Worm (Caenorhabditis elegans): ENCODE measurements around the gene rpn-5.

Gene rpn-5

DNA sequence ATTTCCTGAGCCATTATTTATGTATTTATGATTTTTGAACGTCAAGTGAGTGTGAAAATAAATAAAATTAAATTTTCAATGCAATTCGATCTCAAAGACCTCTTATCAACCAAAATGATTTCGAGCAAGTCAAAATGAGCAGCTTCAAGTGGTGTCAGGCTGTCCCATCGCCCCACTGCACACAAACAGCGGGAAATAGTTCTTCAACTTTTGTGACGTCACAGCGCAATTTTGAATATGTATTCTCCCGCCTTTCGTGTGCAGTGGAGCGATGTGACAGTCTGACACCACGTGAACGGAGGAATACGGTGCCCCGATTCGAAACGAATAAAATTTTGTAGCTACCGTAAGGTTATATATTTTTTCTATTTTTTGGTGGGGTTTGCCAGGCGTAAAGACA, 24.6 kb downstream of the rpn-5 start:
- TF ChIP-seq ets-7 (tag; optimal IDR thresholded peaks at IDR 0.05), result no peak
- no peak for TF ChIP-seq hmg-4 (GFP tag; optimal IDR thresholded peaks at IDR 0.05)
- TF ChIP-seq ceh-13 (GFP tag; optimal IDR thresholded peaks at IDR 0.05), result no peak
- TF ChIP-seq hnd-1 (tag; optimal IDR thresholded peaks at IDR 0.05), result no peak
- TF ChIP-seq B0310.2 (tag; optimal IDR thresholded peaks at IDR 0.05), result no peak
- TF ChIP-seq sea-1 (GFP tag; conservative IDR thresholded peaks at IDR 0.05), result no peak
- no peak for TF ChIP-seq tbx-37 (GFP tag; conservative IDR thresholded peaks at IDR 0.05)
- TF ChIP-seq flt-1 (GFP tag; IDR thresholded peaks at IDR 0.05), result no peak
- no peak for TF ChIP-seq F13C5.2 (tag; optimal IDR thresholded peaks at IDR 0.05)
- no peak for TF ChIP-seq pes-1 (GFP tag; IDR thresholded peaks at IDR 0.05)
- TF ChIP-seq tbx-11 (GFP tag; IDR thresholded peaks at IDR 0.05), result no peak
- no peak for TF ChIP-seq hmbx-1 (tag; optimal IDR thresholded peaks at IDR 0.05)
- TF ChIP-seq tra-4 (tag; optimal IDR thresholded peaks at IDR 0.05), result no peak
- TF ChIP-seq scrt-1 (GFP tag; IDR thresholded peaks at IDR 0.05), result no peak
- no peak for TF ChIP-seq aly-1 (tag; optimal IDR thresholded peaks at IDR 0.05)
- no peak for TF ChIP-seq ama-1 (optimal IDR thresholded peaks at IDR 0.05)
- no peak for TF ChIP-seq ceh-36 (tag; optimal IDR thresholded peaks at IDR 0.05)

DNA sequence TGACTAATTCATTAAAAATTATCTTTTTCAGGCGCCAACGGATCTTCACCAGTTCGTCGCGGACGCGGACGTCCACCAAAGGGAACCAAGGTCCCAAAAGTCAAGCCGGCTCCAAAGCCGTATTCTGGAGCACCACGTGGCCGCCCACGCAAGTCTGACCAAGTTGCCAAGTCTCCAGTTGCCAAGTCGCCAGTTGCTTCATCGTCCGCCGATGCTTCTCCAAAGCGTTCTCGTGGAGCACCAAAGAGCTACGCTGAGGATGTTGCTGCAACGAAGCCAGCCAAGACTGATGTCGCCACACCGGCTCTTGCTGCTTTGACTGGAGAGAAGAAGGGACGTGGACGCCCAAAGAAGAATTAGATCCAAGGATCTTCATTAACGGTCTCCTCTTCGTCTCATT, 25.0 kb downstream of the rpn-5 start:
- TF ChIP-seq flt-1 (GFP tag; IDR thresholded peaks at IDR 0.05), result no peak
- TF ChIP-seq ets-7 (tag; optimal IDR thresholded peaks at IDR 0.05), result no peak

- TF ChIP-seq pes-1 (GFP tag; IDR thresholded peaks at IDR 0.05) (no peak), tra-4 (tag; optimal IDR thresholded peaks at IDR 0.05) (no peak), aly-1 (tag; optimal IDR thresholded peaks at IDR 0.05) (no peak), scrt-1 (GFP tag; IDR thresholded peaks at IDR 0.05) (no peak), ama-1 (optimal IDR thresholded peaks at IDR 0.05) (no peak), hmg-4 (GFP tag; optimal IDR thresholded peaks at IDR 0.05) (peak; percentile 25), ceh-13 (GFP tag; optimal IDR thresholded peaks at IDR 0.05) (no peak), F13C5.2 (tag; optimal IDR thresholded peaks at IDR 0.05) (peak; percentile 49), B0310.2 (tag; optimal IDR thresholded peaks at IDR 0.05) (no peak), tbx-37 (GFP tag; conservative IDR thresholded peaks at IDR 0.05) (no peak), hnd-1 (tag; optimal IDR thresholded peaks at IDR 0.05) (no peak)
Observed at ce11 chrII:4672584-4673110, 25.6 kb downstream of the rpn-5 start, which contains the start of the genes clec-140 and hmg-11. TSS of gene clec-140 (plus strand) at chrII:4673060. TSS of gene hmg-11 (plus strand) at chrII:4673085.

- TF ChIP-seq hmg-4 (GFP tag; optimal IDR thresholded peaks at IDR 0.05), result no peak
- TF ChIP-seq B0310.2 (tag; optimal IDR thresholded peaks at IDR 0.05), result no peak
- no peak for TF ChIP-seq ceh-13 (GFP tag; optimal IDR thresholded peaks at IDR 0.05)
- no peak for TF ChIP-seq ceh-36 (tag; optimal IDR thresholded peaks at IDR 0.05)
- TF ChIP-seq sea-1 (GFP tag; conservative IDR thresholded peaks at IDR 0.05), result no peak
- TF ChIP-seq hnd-1 (tag; optimal IDR thresholded peaks at IDR 0.05), result no peak
- TF ChIP-seq pes-1 (GFP tag; IDR thresholded peaks at IDR 0.05), result no peak
- TF ChIP-seq flt-1 (GFP tag; IDR thresholded peaks at IDR 0.05), result no peak
- TF ChIP-seq aly-1 (tag; optimal IDR thresholded peaks at IDR 0.05), result no peak
- no peak for TF ChIP-seq hmbx-1 (tag; optimal IDR thresholded peaks at IDR 0.05)
- no peak for TF ChIP-seq tbx-37 (GFP tag; conservative IDR thresholded peaks at IDR 0.05)
- no peak for TF ChIP-seq ets-7 (tag; optimal IDR thresholded peaks at IDR 0.05)
- TF ChIP-seq scrt-1 (GFP tag; IDR thresholded peaks at IDR 0.05), result no peak
- TF ChIP-seq ama-1 (optimal IDR thresholded peaks at IDR 0.05), result no peak
- TF ChIP-seq F13C5.2 (tag; optimal IDR thresholded peaks at IDR 0.05), result no peak
- no peak for TF ChIP-seq tra-4 (tag; optimal IDR thresholded peaks at IDR 0.05)
- no peak for TF ChIP-seq tbx-11 (GFP tag; IDR thresholded peaks at IDR 0.05)
Observed at ce11 chrII:4671692-4672091, 26.5 kb downstream of the rpn-5 start, which contains the start of gene T05A7.6. TSS of gene T05A7.6 (minus strand) at chrII:4671792.

DNA sequence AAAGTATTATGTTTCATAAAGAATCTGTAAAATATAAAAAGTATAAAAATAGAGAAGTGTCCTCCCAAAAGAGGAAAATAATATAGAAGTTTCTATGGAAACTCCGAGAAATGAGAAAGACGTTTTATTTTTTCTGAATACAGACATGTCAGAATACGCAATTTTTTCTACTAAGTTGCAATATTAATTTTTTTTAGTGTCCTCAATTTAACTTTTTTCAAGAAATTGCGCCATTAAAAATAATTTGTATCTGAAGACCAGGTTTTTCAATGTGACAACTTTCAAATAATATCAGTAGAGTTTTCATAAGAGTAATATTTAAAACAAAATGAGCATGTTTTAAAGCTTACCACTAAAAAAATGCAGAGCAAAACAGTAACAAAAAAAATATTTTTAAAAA, 30.7 kb downstream of the rpn-5 start, which contains the start of gene fut-5:
Gene fut-5, minus strand, starts transcription at position 101 of the 400 bp plus-strand sequence.
- no peak for TF ChIP-seq pes-1 (GFP tag; IDR thresholded peaks at IDR 0.05)
- TF ChIP-seq ceh-36 (tag; optimal IDR thresholded peaks at IDR 0.05), result no peak
- TF ChIP-seq scrt-1 (GFP tag; IDR thresholded peaks at IDR 0.05), result no peak
- TF ChIP-seq flt-1 (GFP tag; IDR thresholded peaks at IDR 0.05), result no peak
- TF ChIP-seq ceh-13 (GFP tag; optimal IDR thresholded peaks at IDR 0.05), result no peak
- no peak for TF ChIP-seq hmbx-1 (tag; optimal IDR thresholded peaks at IDR 0.05)
- no peak for TF ChIP-seq ets-7 (tag; optimal IDR thresholded peaks at IDR 0.05)
- no peak for TF ChIP-seq aly-1 (tag; optimal IDR thresholded peaks at IDR 0.05)
- no peak for TF ChIP-seq B0310.2 (tag; optimal IDR thresholded peaks at IDR 0.05)
- no peak for TF ChIP-seq hnd-1 (tag; optimal IDR thresholded peaks at IDR 0.05)
- TF ChIP-seq tra-4 (tag; optimal IDR thresholded peaks at IDR 0.05), result no peak
- TF ChIP-seq tbx-37 (GFP tag; conservative IDR thresholded peaks at IDR 0.05), result no peak
- TF ChIP-seq ama-1 (optimal IDR thresholded peaks at IDR 0.05), result no peak
- TF ChIP-seq tbx-11 (GFP tag; IDR thresholded peaks at IDR 0.05), result no peak
- TF ChIP-seq hmg-4 (GFP tag; optimal IDR thresholded peaks at IDR 0.05), result no peak
- TF ChIP-seq F13C5.2 (tag; optimal IDR thresholded peaks at IDR 0.05), result no peak
- TF ChIP-seq sea-1 (GFP tag; conservative IDR thresholded peaks at IDR 0.05), result no peak

DNA sequence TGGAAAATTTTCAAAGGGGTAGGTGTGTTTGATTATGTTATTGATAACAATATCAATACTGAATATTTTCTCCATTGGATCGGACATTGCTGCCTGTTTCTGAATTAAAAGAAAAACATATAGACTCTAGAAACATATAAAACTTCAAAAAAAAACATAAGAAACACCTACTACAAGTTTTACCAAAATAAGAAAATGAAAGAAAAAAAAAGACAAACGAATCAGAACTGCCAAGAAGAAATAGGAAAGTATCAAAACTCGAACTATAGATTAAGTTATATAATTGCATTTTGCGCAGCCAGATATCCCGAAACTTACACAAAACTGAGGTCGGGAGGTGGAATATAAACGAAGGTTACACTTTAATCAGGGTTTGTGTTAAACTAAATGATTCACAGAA, 32.9 kb downstream of the rpn-5 start, which contains the start of gene T05A7.11:
Gene T05A7.11, minus strand, starts transcription at position 101 of the 400 bp plus-strand sequence.
- TF ChIP-seq sea-1 (GFP tag; conservative IDR thresholded peaks at IDR 0.05), result no peak

DNA sequence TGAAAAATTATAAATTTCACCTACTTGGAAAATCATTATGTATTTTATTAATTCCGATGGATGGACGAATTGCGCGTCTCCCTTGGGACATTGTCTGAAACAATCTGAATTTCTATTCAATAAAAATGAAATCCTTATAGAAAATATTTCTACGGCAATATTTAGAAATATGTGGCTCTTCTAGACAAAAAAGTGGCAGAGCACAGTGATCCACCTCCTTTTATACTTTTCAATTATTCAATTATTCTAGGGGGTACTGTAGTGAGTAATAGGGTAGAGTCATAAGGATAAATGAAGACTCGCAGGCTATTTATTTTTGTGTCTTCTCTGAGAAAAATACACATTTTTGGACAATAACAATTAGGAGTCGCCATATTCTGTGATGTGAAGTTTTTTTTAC, 35.0 kb downstream of the rpn-5 start, which contains the start of gene T05A7.12:
Gene T05A7.12, minus strand, starts transcription at position 101 of the 400 bp plus-strand sequence.
- TF ChIP-seq ama-1 (optimal IDR thresholded peaks at IDR 0.05), result no peak
- no peak for TF ChIP-seq pes-1 (GFP tag; IDR thresholded peaks at IDR 0.05)
- TF ChIP-seq tbx-37 (GFP tag; conservative IDR thresholded peaks at IDR 0.05), result no peak
- no peak for TF ChIP-seq ceh-13 (GFP tag; optimal IDR thresholded peaks at IDR 0.05)
- TF ChIP-seq tra-4 (tag; optimal IDR thresholded peaks at IDR 0.05), result no peak
- no peak for TF ChIP-seq sea-1 (GFP tag; conservative IDR thresholded peaks at IDR 0.05)
- TF ChIP-seq F13C5.2 (tag; optimal IDR thresholded peaks at IDR 0.05), result no peak
- no peak for TF ChIP-seq tbx-11 (GFP tag; IDR thresholded peaks at IDR 0.05)
- TF ChIP-seq aly-1 (tag; optimal IDR thresholded peaks at IDR 0.05), result no peak
- no peak for TF ChIP-seq ceh-36 (tag; optimal IDR thresholded peaks at IDR 0.05)
- no peak for TF ChIP-seq ets-7 (tag; optimal IDR thresholded peaks at IDR 0.05)
- TF ChIP-seq B0310.2 (tag; optimal IDR thresholded peaks at IDR 0.05), result no peak
- TF ChIP-seq scrt-1 (GFP tag; IDR thresholded peaks at IDR 0.05), result no peak
